Fruit fly (Drosophila melanogaster): ENCODE measurements around the gene HemK2.

HemK2 gene

DNA sequence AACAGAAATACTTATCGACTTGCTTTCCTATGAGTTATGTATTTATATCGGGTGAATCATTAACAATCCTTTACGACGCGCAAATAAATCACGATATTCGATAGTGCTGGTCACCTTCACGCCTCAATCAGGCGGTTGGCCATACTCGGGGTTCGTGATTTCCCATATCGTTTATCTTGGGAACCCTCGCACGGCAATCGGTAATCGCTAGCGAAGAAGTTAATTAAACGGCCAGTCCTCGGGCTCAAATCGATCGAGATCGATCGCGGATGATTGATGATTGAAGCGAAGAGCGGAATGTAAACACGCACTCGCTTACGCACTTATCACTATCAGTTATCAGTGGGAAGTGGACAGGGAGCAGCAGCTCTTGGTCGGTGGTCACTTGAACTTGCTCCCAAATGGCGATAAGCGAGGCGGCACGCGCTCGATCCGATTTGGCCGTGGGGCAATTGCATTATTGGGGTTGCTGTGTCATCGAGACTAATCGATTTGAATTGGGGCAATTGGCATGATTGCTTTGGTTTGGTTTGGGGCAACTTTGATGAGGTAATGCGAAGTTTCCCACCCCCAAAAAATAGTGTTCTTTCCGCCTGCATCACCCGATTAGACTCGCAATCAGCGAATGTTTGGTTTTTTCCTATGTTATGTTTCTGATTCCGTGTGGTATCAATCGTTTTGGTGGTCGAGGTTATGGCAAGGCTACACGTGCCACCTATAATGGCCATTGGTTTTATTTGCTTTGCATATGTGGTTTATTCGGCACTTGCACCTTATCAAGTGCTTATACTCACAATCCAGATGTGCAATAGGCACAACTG is 41.7 kb upstream of the HemK2 start:
- no peak for TF ChIP-seq CG7368 (GFP tag; optimal IDR thresholded peaks at IDR 0.05)
- peak; percentile 91 for TF ChIP-seq svp (GFP tag)

- TF ChIP-seq svp (GFP tag) (peak; percentile 28), Blimp-1 (GFP tag; optimal IDR thresholded peaks at IDR 0.05) (no peak), achi (GFP tag; optimal IDR thresholded peaks at IDR 0.05) (no peak), Hr38 (GFP tag; optimal IDR thresholded peaks at IDR 0.05) (no peak), CG10631 (GFP tag; optimal IDR thresholded peaks at IDR 0.05) (no peak), CG34406 (GFP tag; optimal IDR thresholded peaks at IDR 0.05) (no peak), OdsH (GFP tag; optimal IDR thresholded peaks at IDR 0.05) (no peak), eg (GFP tag; IDR thresholded peaks at IDR 0.05) (0 out of 3 replicates have a peak, but pooled peaks have one; percentile 13), dac (GFP tag; optimal IDR thresholded peaks at IDR 0.05) (no peak), CG15336 (GFP tag; IDR thresholded peaks at IDR 0.05) (peak; percentile 18; the same call in 1 of the 2 replicates), CG6792 (GFP tag; optimal IDR thresholded peaks at IDR 0.05) (no peak), Ets96B (tag; optimal IDR thresholded peaks at IDR 0.05) (no peak), Gug (GFP tag; IDR thresholded peaks at IDR 0.05) (no peak), fkh (GFP tag; optimal IDR thresholded peaks at IDR 0.05) (no peak), acj6 (GFP tag; optimal IDR thresholded peaks at IDR 0.05) (no peak), CG6163 (GFP tag; IDR thresholded peaks at IDR 0.05) (peak; percentile 51; the same call in 1 of the 3 replicates), dsx (GFP tag; optimal IDR thresholded peaks at IDR 0.05; ENCODE audit: poor library complexity, severe bottlenecking) (peak; percentile 28), CG32006 (GFP tag; optimal IDR thresholded peaks at IDR 0.05) (no peak), Hr4 (GFP tag; optimal IDR thresholded peaks at IDR 0.05) (peak; percentile 8), CG9139 (GFP tag; optimal IDR thresholded peaks at IDR 0.05) (no peak), CG8319 (GFP tag; optimal IDR thresholded peaks at IDR 0.05) (no peak), Eip78C (GFP tag) (peak; percentile 66)
These were observed 40.5 kb upstream of the HemK2 start, which contains the start of gene Syt1 for dm6 chr2L:2799909-2800478. Syt1 (minus strand) TSS chr2L:2799979.

DNA sequence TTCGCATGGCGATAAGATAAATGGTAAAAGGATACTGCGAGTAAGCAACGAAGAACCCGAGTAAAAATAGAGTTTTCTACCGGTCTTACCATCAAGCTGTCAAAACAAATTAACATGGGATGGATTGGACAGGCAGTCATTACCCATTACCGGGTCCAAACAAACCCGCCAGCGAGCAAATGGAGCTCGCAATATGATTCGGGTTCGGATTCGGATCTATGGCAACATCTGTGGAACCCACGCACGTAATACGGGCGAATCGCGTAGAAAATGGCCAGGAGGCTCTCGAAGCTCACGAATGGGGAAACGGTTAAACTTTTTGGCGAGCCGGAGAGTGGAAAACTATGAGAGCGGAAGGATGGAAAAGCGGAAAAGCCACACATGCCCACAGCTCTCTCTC is 37.7 kb upstream of the HemK2 start:
- no peak for TF ChIP-seq Eip78C (GFP tag)
- no peak for TF ChIP-seq CG1621 (tag; optimal IDR thresholded peaks at IDR 0.05)
- no peak for TF ChIP-seq net (GFP tag; optimal IDR thresholded peaks at IDR 0.05)
- no peak for TF ChIP-seq salr (GFP tag; optimal IDR thresholded peaks at IDR 0.05)
- TF ChIP-seq CG11294 (GFP tag; IDR thresholded peaks at IDR 0.05) = no peak
- no peak for TF ChIP-seq Hr4 (GFP tag; optimal IDR thresholded peaks at IDR 0.05)
- TF ChIP-seq Hr38 (GFP tag; optimal IDR thresholded peaks at IDR 0.05) = no peak
- TF ChIP-seq CG15336 (GFP tag; IDR thresholded peaks at IDR 0.05) = no peak
- no peak for TF ChIP-seq Gug (GFP tag; IDR thresholded peaks at IDR 0.05)
- no peak for TF ChIP-seq ss (GFP tag; optimal IDR thresholded peaks at IDR 0.05)
- TF ChIP-seq CG6163 (GFP tag; IDR thresholded peaks at IDR 0.05) = no peak
- TF ChIP-seq vri (GFP tag; optimal IDR thresholded peaks at IDR 0.05) = no peak

DNA sequence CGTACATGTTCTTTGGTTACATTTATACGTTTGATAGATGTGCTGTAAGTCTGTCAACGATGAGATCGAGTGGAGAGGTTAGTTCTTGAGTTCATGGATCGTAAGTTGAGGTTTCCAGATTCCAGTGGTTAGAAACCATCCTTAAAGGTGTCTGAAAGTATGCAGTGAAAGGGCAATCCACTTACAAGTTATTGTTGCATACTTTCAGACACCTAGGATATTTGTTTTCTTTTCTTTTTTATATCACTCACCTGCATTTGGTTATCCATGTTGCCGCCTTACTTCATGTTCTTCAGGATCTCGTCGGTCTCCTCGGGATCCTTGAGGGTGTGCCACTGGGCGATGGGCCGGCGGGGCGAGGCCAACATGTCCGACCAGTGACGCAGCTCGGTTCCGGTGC is 23.3 kb upstream of the HemK2 start:
- TF ChIP-seq Hr39 (GFP tag; optimal IDR thresholded peaks at IDR 0.05) = no peak

- TF ChIP-seq CG31627 (GFP tag; optimal IDR thresholded peaks at IDR 0.05) = no peak
- TF ChIP-seq esn (GFP tag; optimal IDR thresholded peaks at IDR 0.05) = no peak
- no peak for TF ChIP-seq Smox (GFP tag; optimal IDR thresholded peaks at IDR 0.05)
These were observed 12.2 kb upstream of the HemK2 start, which contains the start of gene CG15399 for dm6 chr2L:2771676-2772075. CG15399 (minus strand) TSS chr2L:2771776.

Measured in whole organism, prepupa.